Worm (Caenorhabditis elegans): ENCODE data around the gene fox-1.

- TF ChIP-seq ztf-11 (tag; optimal IDR thresholded peaks at IDR 0.05) (no peak), unc-30 (tag; optimal IDR thresholded peaks at IDR 0.05) (no peak), dpl-1 (GFP tag; optimal IDR thresholded peaks at IDR 0.05) (no peak), sox-4 (tag; optimal IDR thresholded peaks at IDR 0.05) (no peak), ces-1 (GFP tag; optimal IDR thresholded peaks at IDR 0.05) (no peak), unc-130 (tag; optimal IDR thresholded peaks at IDR 0.05) (no peak), unc-62 (GFP tag; optimal IDR thresholded peaks at IDR 0.05) (no peak), lin-15B (tag; optimal IDR thresholded peaks at IDR 0.05) (no peak), pax-3 (tag; optimal IDR thresholded peaks at IDR 0.05) (no peak), ceh-8 (GFP tag; optimal IDR thresholded peaks at IDR 0.05) (no peak)
Observed at ce11 chrX:2439309-2439708, 20.4 kb downstream of the fox-1 start.

Measured in whole organism, L1 larva.